Fruit fly (Drosophila melanogaster): ENCODE data around the gene hmw.

Gene hmw

dm6 chr3R:18412279-18413214 lies 50.8 kb downstream of the hmw start, which contains the start of gene CG31122:
CG31122 (minus strand) TSS chr3R:18412874.
- TF ChIP-seq Myc (optimal IDR thresholded peaks at IDR 0.05) (no peak), OdsH (GFP tag; optimal IDR thresholded peaks at IDR 0.05) (peak; percentile 20), Hr83 (GFP tag; optimal IDR thresholded peaks at IDR 0.05; ENCODE audit: poor library complexity, severe bottlenecking) (no peak), lola (GFP tag; optimal IDR thresholded peaks at IDR 0.05) (peak; percentile 65), Dfd (GFP tag; optimal IDR thresholded peaks at IDR 0.05) (no peak), fru (GFP tag; optimal IDR thresholded peaks at IDR 0.05) (peak; percentile 38), foxo (GFP tag; optimal IDR thresholded peaks at IDR 0.05) (peak; percentile 34 to 61), Hr78 (GFP tag; optimal IDR thresholded peaks at IDR 0.05) (no peak), brk (GFP tag; optimal IDR thresholded peaks at IDR 0.05) (no peak), tai (GFP tag; optimal IDR thresholded peaks at IDR 0.05) (no peak), pan (optimal IDR thresholded peaks at IDR 0.05) (no peak), br (GFP tag; optimal IDR thresholded peaks at IDR 0.05) (peak; percentile 63), Mio (GFP tag; optimal IDR thresholded peaks at IDR 0.05) (no peak), dmrt93B (GFP tag; optimal IDR thresholded peaks at IDR 0.05) (no peak), HLH106 (tag; optimal IDR thresholded peaks at IDR 0.05) (no peak), Rel (GFP tag; optimal IDR thresholded peaks at IDR 0.05) (no peak), Rel (tag; optimal IDR thresholded peaks at IDR 0.05) (peak; percentile 52), sv (GFP tag; optimal IDR thresholded peaks at IDR 0.05) (no peak), Jra (GFP tag; optimal IDR thresholded peaks at IDR 0.05) (peak; percentile 64), dl (GFP tag; optimal IDR thresholded peaks at IDR 0.05; ENCODE audit: insufficient read depth in 1 of 2, partially characterized antibody in 2 of 2) (no peak), ey (GFP tag; optimal IDR thresholded peaks at IDR 0.05) (no peak), h (GFP tag; optimal IDR thresholded peaks at IDR 0.05) (peak; percentile 60), Dif (GFP tag; optimal IDR thresholded peaks at IDR 0.05; ENCODE audit: partially characterized antibody) (no peak), GATAd (GFP tag; optimal IDR thresholded peaks at IDR 0.05) (peak; percentile 42), psq (GFP tag; optimal IDR thresholded peaks at IDR 0.05) (peak; percentile 96), Hnf4 (GFP tag; optimal IDR thresholded peaks at IDR 0.05) (peak; percentile 77), usp (GFP tag; optimal IDR thresholded peaks at IDR 0.05) (no peak), Abd-B (GFP tag; optimal IDR thresholded peaks at IDR 0.05) (peak; percentile 42), jim (GFP tag; optimal IDR thresholded peaks at IDR 0.05) (no peak), CrebA (GFP tag; optimal IDR thresholded peaks at IDR 0.05; ENCODE audit: borderline replicate concordance) (no peak), dsf (GFP tag; optimal IDR thresholded peaks at IDR 0.05; ENCODE audit: borderline replicate concordance) (peak; percentile 15), Vsx2 (GFP tag; optimal IDR thresholded peaks at IDR 0.05; ENCODE audit: partially characterized antibody) (no peak), Sp1 (GFP tag; optimal IDR thresholded peaks at IDR 0.05) (no peak), CG9705 (GFP tag; optimal IDR thresholded peaks at IDR 0.05) (no peak), sage (GFP tag; optimal IDR thresholded peaks at IDR 0.05) (no peak), woc (GFP tag; optimal IDR thresholded peaks at IDR 0.05) (peak; percentile 49), CG32264 (GFP tag; optimal IDR thresholded peaks at IDR 0.05) (no peak), N (GFP tag; optimal IDR thresholded peaks at IDR 0.05) (peak; percentile 50), rgr (GFP tag; optimal IDR thresholded peaks at IDR 0.05) (no peak)

Data from whole organism, wandering third instar larva.